Fruit fly (Drosophila melanogaster) whole organism, embryonic: ENCODE data around the gene bark.

Experiments used
- Awh ChIP-seq: fragments of 200-800 bp; sonication (Bioruptor generic); IDR thresholded peaks from 2 replicates; pipeline ENCODE4, ENCODE4 v1.3.6; 2022; ENCODE audit warnings: missing biosample characterization, missing genetic modification characterization
- C15 ChIP-seq: fragments of 200-800 bp; sonication (Bioruptor generic); IDR thresholded peaks from 3 replicates; pipeline ENCODE4 v1.3.6; 2022; ENCODE audit warnings: missing biosample characterization, missing genetic modification characterization
- CG10274 ChIP-seq: fragments of 200-800 bp; sonication (Bioruptor generic); optimal IDR thresholded peaks from 3 replicates; lab custom pipeline; 2017; ENCODE audit warnings: missing biosample characterization, mild to moderate bottlenecking, missing genetic modification characterization
- CG11504 ChIP-seq: fragments of 200-800 bp; sonication (Bioruptor generic); optimal IDR thresholded peaks from 3 replicates; lab custom pipeline; 2019; ENCODE audit warnings: missing biosample characterization, mild to moderate bottlenecking, missing genetic modification characterization, moderate library complexity
- CG1233 ChIP-seq: fragments of 200-800 bp; sonication (Bioruptor generic); optimal IDR thresholded peaks from 4 replicates; lab custom pipeline; 2018; ENCODE audit warnings: missing biosample characterization, mild to moderate bottlenecking, missing genetic modification characterization
- CG15479 ChIP-seq: fragments of 200-800 bp; sonication (Bioruptor generic); optimal IDR thresholded peaks from 3 replicates; lab custom pipeline; 2019; ENCODE audit warnings: missing biosample characterization, mild to moderate bottlenecking, missing genetic modification characterization, moderate library complexity
- CG15601 ChIP-seq: fragments of 200-800 bp; sonication (Bioruptor generic); optimal IDR thresholded peaks from 3 replicates; lab custom pipeline; 2019; ENCODE audit warnings: missing biosample characterization, mild to moderate bottlenecking, missing genetic modification characterization, moderate library complexity
- CG3726 ChIP-seq: fragments of 200-800 bp; sonication (Bioruptor generic); IDR thresholded peaks from 3 replicates; pipeline ENCODE4, ENCODE4 v1.3.6; 2022; ENCODE audit warnings: missing biosample characterization, missing genetic modification characterization
- CG4360 ChIP-seq: fragments of 200-800 bp; sonication (Bioruptor generic); IDR thresholded peaks from 2 replicates; pipeline ENCODE4 v1.3.6; 2022; ENCODE audit warnings: missing biosample characterization, missing genetic modification characterization
- CG4617 ChIP-seq: fragments of 200-800 bp; sonication (Bioruptor generic); optimal IDR thresholded peaks from 3 replicates; lab custom pipeline; 2016; ENCODE audit warnings: missing biosample characterization, missing genetic modification characterization, borderline replicate concordance
- CG4730 ChIP-seq: fragments of 200-800 bp; sonication (Bioruptor generic); IDR thresholded peaks from 2 replicates; pipeline ENCODE4 v1.3.6; 2022; ENCODE audit warnings: missing biosample characterization, missing genetic modification characterization
- CG4854 ChIP-seq: fragments of 200-800 bp; sonication (Bioruptor generic); optimal IDR thresholded peaks from 2 replicates; lab custom pipeline; 2016; ENCODE audit warnings: missing biosample characterization, missing genetic modification characterization, inconsistent platforms
- CG5245 ChIP-seq: fragments of 200-800 bp; sonication (Bioruptor generic); optimal IDR thresholded peaks from 3 replicates; lab custom pipeline; 2016; ENCODE audit warnings: missing biosample characterization, missing genetic modification characterization
- CG5953 ChIP-seq: fragments of 200-800 bp; sonication (Bioruptor generic); IDR thresholded peaks from 2 replicates; pipeline ENCODE4 v1.3.6; 2022; ENCODE audit warnings: missing biosample characterization, missing genetic modification characterization
- CG9817 ChIP-seq: fragments of 200-800 bp; sonication (Bioruptor generic); optimal IDR thresholded peaks from 2 replicates; lab custom pipeline; 2018; ENCODE audit warnings: missing biosample characterization, mild to moderate bottlenecking, missing genetic modification characterization, moderate library complexity
- Dip3 ChIP-seq: fragments of 200-800 bp; sonication (Bioruptor generic); optimal IDR thresholded peaks from 3 replicates; lab custom pipeline; 2016; ENCODE audit warnings: missing biosample characterization, missing genetic modification characterization
- E2f1 ChIP-seq: fragments of 200-800 bp; sonication (Bioruptor generic); IDR thresholded peaks from 2 replicates; pipeline ENCODE4 v1.3.6; 2022; ENCODE audit warnings: missing biosample characterization, missing genetic modification characterization
- GATAe ChIP-seq: fragments of 200-800 bp; sonication (Bioruptor generic); conservative IDR thresholded peaks from 2 replicates; pipeline ENCODE4 v1.3.6; 2022; ENCODE audit warnings: missing biosample characterization, missing genetic modification characterization
- HLH4C ChIP-seq: fragments of 200-800 bp; sonication (Bioruptor generic); IDR thresholded peaks from 3 replicates; pipeline ENCODE4 v1.3.6; 2022; ENCODE audit warnings: missing biosample characterization, missing genetic modification characterization; ENCODE audit not compliant: partially characterized antibody
- Hand ChIP-seq: fragments of 200-800 bp; sonication (Bioruptor generic); optimal IDR thresholded peaks from 2 replicates; lab custom pipeline; 2017; ENCODE audit warnings: mild to moderate bottlenecking, missing biosample characterization, missing genetic modification reagents, missing genetic modification characterization
- Hmr ChIP-seq: fragments of 200-800 bp; sonication (Bioruptor generic); optimal IDR thresholded peaks from 3 replicates; lab custom pipeline; 2017; ENCODE audit warnings: mild to moderate bottlenecking, missing biosample characterization, missing genetic modification reagents, missing genetic modification characterization
- Med ChIP-seq: fragments of 200-800 bp; sonication (Bioruptor generic); peaks from one replicate; lab custom pipeline; 2016; ENCODE audit warnings: missing biosample characterization, missing genetic modification characterization, mild to moderate bottlenecking, inconsistent platforms, moderate library complexity
- Nf-YA ChIP-seq: fragments of 200-800 bp; sonication (Bioruptor generic); IDR thresholded peaks from 2 replicates; pipeline ENCODE4 v1.3.6; 2022; ENCODE audit warnings: missing biosample characterization, missing genetic modification characterization
- Side ChIP-seq: fragments of 200-800 bp; sonication (Bioruptor generic); optimal IDR thresholded peaks from 2 replicates; lab custom pipeline; 2016; ENCODE audit warnings: missing biosample characterization, missing genetic modification characterization
- Vsx1 ChIP-seq: fragments of 200-800 bp; sonication (Bioruptor generic); optimal IDR thresholded peaks from 2 replicates; lab custom pipeline; 2017; ENCODE audit warnings: missing biosample characterization, mild to moderate bottlenecking, missing genetic modification characterization, missing genetic modification reagents
- Xrp1 ChIP-seq: fragments of 200-800 bp; sonication (Bioruptor generic); IDR thresholded peaks from 2 replicates; pipeline ENCODE4 v1.3.6; 2022; ENCODE audit warnings: missing biosample characterization, missing genetic modification characterization
- YL-1 ChIP-seq: fragments of 200-800 bp; sonication (Bioruptor generic); optimal IDR thresholded peaks from 3 replicates; lab custom pipeline; 2017; ENCODE audit warnings: missing biosample characterization, mild to moderate bottlenecking, missing genetic modification characterization
- ase ChIP-seq: fragments of 200-800 bp; sonication (Bioruptor generic); IDR thresholded peaks from 3 replicates; pipeline ENCODE4 v1.3.6; 2022; ENCODE audit warnings: missing biosample characterization, missing genetic modification characterization
- ash1 ChIP-seq: fragments of 200-800 bp; sonication (Bioruptor generic); optimal IDR thresholded peaks from 2 replicates; lab custom pipeline; 2018; ENCODE audit warnings: missing biosample characterization, mild to moderate bottlenecking, missing genetic modification characterization
- dan ChIP-seq: fragments of 200-800 bp; sonication (Bioruptor generic); IDR thresholded peaks from 2 replicates; pipeline ENCODE4 v1.3.6; 2022; ENCODE audit warnings: missing biosample characterization, missing genetic modification characterization
- esg ChIP-seq: fragments of 200-800 bp; sonication (Bioruptor generic); conservative IDR thresholded peaks from 2 replicates; pipeline ENCODE4 v1.3.6; 2022; ENCODE audit warnings: missing biosample characterization, missing genetic modification characterization
- grn ChIP-seq: fragments of 200-800 bp; sonication (Bioruptor generic); optimal IDR thresholded peaks from 3 replicates; lab custom pipeline; 2017; ENCODE audit warnings: missing biosample characterization, missing genetic modification characterization
- gsb-n ChIP-seq: fragments of 200-800 bp; sonication (Bioruptor generic); optimal IDR thresholded peaks from 3 replicates; lab custom pipeline; 2018; ENCODE audit warnings: missing biosample characterization, mild to moderate bottlenecking, missing genetic modification characterization
- h ChIP-seq: fragments of >200 bp; optimal IDR thresholded peaks from 2 replicates; lab custom pipeline; 2017
- ind ChIP-seq: fragments of 200-800 bp; sonication (Bioruptor generic); optimal IDR thresholded peaks from 3 replicates; lab custom pipeline; 2016; ENCODE audit warnings: missing biosample characterization, missing genetic modification characterization
- luna ChIP-seq: fragments of 200-800 bp; sonication (Bioruptor generic); optimal IDR thresholded peaks from 2 replicates; lab custom pipeline; 2016; ENCODE audit warnings: missing biosample characterization, missing genetic modification characterization
- maf-S ChIP-seq: fragments of 200-800 bp; sonication (Bioruptor generic); optimal IDR thresholded peaks from 2 replicates; lab custom pipeline; 2016; ENCODE audit warnings: missing biosample characterization, missing genetic modification characterization
- pfk ChIP-seq: fragments of 200-800 bp; sonication (Bioruptor generic); optimal IDR thresholded peaks from 2 replicates; lab custom pipeline; 2018; ENCODE audit warnings: missing biosample characterization, mild to moderate bottlenecking, missing genetic modification characterization, moderate library complexity
- pho ChIP-seq: fragments of 200-800 bp; sonication (Bioruptor generic); optimal IDR thresholded peaks from 2 replicates; lab custom pipeline; 2016; ENCODE audit warnings: missing biosample characterization, missing genetic modification characterization
- pita ChIP-seq: fragments of 200-800 bp; sonication (Bioruptor generic); optimal IDR thresholded peaks from 2 replicates; lab custom pipeline; 2017; ENCODE audit warnings: missing biosample characterization, mild to moderate bottlenecking, missing genetic modification characterization
- prd ChIP-seq, 3 experiments: fragments of >200 bp in 2 of 3; fragments of 200-800 bp in 1 of 3; sonication (Bioruptor generic) in 1 of 3; optimal IDR thresholded peaks in 2 of 3; IDR thresholded peaks in 1 of 3; 2 replicates in 2 of 3; 3 replicates in 1 of 3; pipeline versions ENCODE4 v1.3.6 to Lab custom; 2017 to 2022; ENCODE audit warnings: missing biosample characterization in 1 of 3, missing genetic modification characterization in 1 of 3
- ranshi ChIP-seq: fragments of 200-800 bp; sonication (Bioruptor generic); IDR thresholded peaks from 2 replicates; pipeline ENCODE4 v1.3.6; 2022; ENCODE audit warnings: missing biosample characterization, missing genetic modification characterization
- slbo ChIP-seq: fragments of 200-800 bp; sonication (Bioruptor generic); IDR thresholded peaks from 2 replicates; pipeline ENCODE4 v1.3.6; 2022; ENCODE audit warnings: missing biosample characterization, missing genetic modification characterization
- slou ChIP-seq: fragments of 200-800 bp; sonication (Bioruptor generic); optimal IDR thresholded peaks from 3 replicates; lab custom pipeline; 2016; ENCODE audit warnings: missing biosample characterization, missing genetic modification characterization
- sug ChIP-seq: fragments of 200-800 bp; optimal IDR thresholded peaks from 2 replicates; lab custom pipeline; 2019; ENCODE audit warnings: missing biosample characterization, mild to moderate bottlenecking, missing genetic modification characterization, moderate library complexity
- tio ChIP-seq: fragments of 200-800 bp; sonication (Bioruptor generic); optimal IDR thresholded peaks from 2 replicates; lab custom pipeline; 2017; ENCODE audit warnings: missing biosample characterization, missing genetic modification characterization, inconsistent platforms
- trh ChIP-seq: fragments of 200-800 bp; sonication (Bioruptor generic); optimal IDR thresholded peaks from 2 replicates; lab custom pipeline; 2016; ENCODE audit warnings: missing biosample characterization, missing genetic modification characterization
- wor ChIP-seq: fragments of 200-800 bp; sonication (Bioruptor generic); IDR thresholded peaks from 2 replicates; pipeline ENCODE4 v1.3.6; 2022; ENCODE audit warnings: missing biosample characterization, missing genetic modification characterization
- z ChIP-seq: fragments of 200-800 bp; sonication (Bioruptor generic); IDR thresholded peaks from 3 replicates; pipeline ENCODE4 v1.3.6; 2022; ENCODE audit warnings: missing biosample characterization, missing genetic modification characterization
- zen2 ChIP-seq: fragments of 200-800 bp; sonication (Bioruptor generic); IDR thresholded peaks from 3 replicates; pipeline ENCODE4 v1.3.6; 2022; ENCODE audit warnings: missing biosample characterization, missing genetic modification characterization; ENCODE audit not compliant: partially characterized antibody

Gene bark

dm6 chr2L:3804641-3805273, 17.8 kb downstream of the bark start (continued):
- TF ChIP-seq YL-1 (GFP tag; lab: Kevin White, UChicago), result peak; percentile 86
- TF ChIP-seq ash1 (GFP tag; lab: Kevin White, UChicago), result peak; percentile 88
- TF ChIP-seq CG4854 (GFP tag; lab: Kevin White, UChicago), result peak; percentile 96
- TF ChIP-seq h (lab: Kevin White, UChicago), result no peak
- peak; percentile 94 for TF ChIP-seq Hand
- TF ChIP-seq CG15479 (GFP tag; lab: Kevin White, UChicago), result no peak
- peak; percentile 98 for TF ChIP-seq gsb-n (tag; lab: Kevin White, UChicago)
- peak; percentile 98 for TF ChIP-seq E2f1 (GFP tag; lab: Robert Waterston, UW)
- peak; percentile 98 for TF ChIP-seq CG15601 (tag; lab: Kevin White, UChicago)
- peak; percentile 98 for TF ChIP-seq wor (GFP tag; lab: Robert Waterston, UW)
- peak; percentile 83 for TF ChIP-seq dan
- peak; percentile 98 for TF ChIP-seq Side (GFP tag; lab: Kevin White, UChicago)
- TF ChIP-seq CG10274, result peak; percentile 91
- TF ChIP-seq Xrp1 (GFP tag; lab: Robert Waterston, UW), result peak; percentile 99
- peak; percentile 95 for TF ChIP-seq pho
- TF ChIP-seq prd (optimal IDR thresholded peaks at IDR 0.05; lab: Kevin White, UChicago), result no peak
- TF ChIP-seq prd (GFP tag; IDR thresholded peaks at IDR 0.05; lab: Robert Waterston, UW), result peak; percentile 98
- peak; percentile 88 for TF ChIP-seq luna (GFP tag; lab: Kevin White, UChicago)
- peak; percentile 96 for TF ChIP-seq CG4730 (GFP tag; lab: Robert Waterston, UW)
- peak; percentile 59 for TF ChIP-seq pfk (GFP tag; lab: Kevin White, UChicago)
- TF ChIP-seq CG5245 (GFP tag; lab: Kevin White, UChicago), result peak; percentile 97
- TF ChIP-seq Hmr, result peak; percentile 97
- TF ChIP-seq CG5953 (GFP tag; lab: Robert Waterston, UW), result peak; percentile 97
- peak; percentile 98 for TF ChIP-seq CG11504 (tag; lab: Kevin White, UChicago)
- peak; percentile 98 for TF ChIP-seq ind (GFP tag; lab: Kevin White, UChicago)
- TF ChIP-seq CG9817, result peak; percentile 97
- peak; percentile 95 for TF ChIP-seq maf-S
- peak; percentile 90 for TF ChIP-seq trh (GFP tag; lab: Kevin White, UChicago)
- TF ChIP-seq z (GFP tag; lab: Robert Waterston, UW), result peak; percentile 70; the same call in 2 of the 3 replicates
- TF ChIP-seq ranshi (GFP tag; lab: Robert Waterston, UW), result peak; percentile 98
- TF ChIP-seq CG4617 (GFP tag; lab: Kevin White, UChicago), result peak; percentile 92
- TF ChIP-seq CG3726, result peak; percentile 95
- peak; percentile 98 for TF ChIP-seq esg (GFP tag; lab: Robert Waterston, UW)
- TF ChIP-seq pita, result no peak
- TF ChIP-seq slbo, result peak; percentile 96
- TF ChIP-seq Med (GFP tag; lab: Kevin White, UChicago), result peak; percentile 100
- TF ChIP-seq CG1233 (GFP tag; lab: Kevin White, UChicago), result peak; percentile 98
- TF ChIP-seq C15, result peak; percentile 95
- TF ChIP-seq ase (GFP tag; lab: Robert Waterston, UW), result peak; percentile 97
- peak; percentile 96 for TF ChIP-seq sug
- TF ChIP-seq Nf-YA, result peak; percentile 95
- TF ChIP-seq Awh (GFP tag; lab: Robert Waterston, UW), result peak; percentile 98
- TF ChIP-seq tio (GFP tag; lab: Kevin White, UChicago), result peak; percentile 92
- peak; percentile 89 for TF ChIP-seq GATAe (GFP tag; lab: Robert Waterston, UW)
- peak; percentile 88 for TF ChIP-seq slou
- peak; percentile 92 for TF ChIP-seq Dip3
- TF ChIP-seq grn (GFP tag; lab: Kevin White, UChicago), result peak; percentile 81
- TF ChIP-seq zen2 (GFP tag; lab: Robert Waterston, UW), result no peak
- peak; percentile 94 for TF ChIP-seq Vsx1 (GFP tag; lab: Kevin White, UChicago)
- TF ChIP-seq HLH4C (GFP tag; lab: Robert Waterston, UW), result no peak
- TF ChIP-seq CG4360 (GFP tag; lab: Robert Waterston, UW), result peak; percentile 87
